Fruit fly (Drosophila melanogaster) whole organism, embryonic: ENCODE data around the gene mei-P26.

ENCODE experiments used
- Antp ChIP-seq: fragments of 200-800 bp; sonication (Bioruptor generic); optimal IDR thresholded peaks from 3 replicates; lab custom pipeline; 2016; ENCODE audit warnings: missing biosample characterization, missing genetic modification characterization
- CG10431 ChIP-seq: fragments of 200-800 bp; sonication (Bioruptor generic); optimal IDR thresholded peaks from 3 replicates; lab custom pipeline; 2018; ENCODE audit warnings: missing biosample characterization, mild to moderate bottlenecking, missing genetic modification characterization
- CG10565 ChIP-seq: fragments of 200-800 bp; sonication (Bioruptor generic); optimal IDR thresholded peaks from 3 replicates; lab custom pipeline; 2016; ENCODE audit warnings: missing biosample characterization, mild to moderate bottlenecking, missing genetic modification characterization
- CG11695 ChIP-seq: fragments of 200-800 bp; sonication (Bioruptor generic); IDR thresholded peaks from 3 replicates; pipeline ENCODE4 v1.3.6; 2022; ENCODE audit warnings: missing biosample characterization, missing genetic modification characterization
- CG12744 ChIP-seq: fragments of 200-800 bp; sonication (Bioruptor generic); optimal IDR thresholded peaks from 2 replicates; lab custom pipeline; 2016; ENCODE audit warnings: missing biosample characterization, missing genetic modification characterization
- CG12769 ChIP-seq: fragments of 200-800 bp; sonication (Bioruptor generic); optimal IDR thresholded peaks from 2 replicates; lab custom pipeline; 2019; ENCODE audit warnings: missing biosample characterization, mild to moderate bottlenecking, missing genetic modification characterization, moderate library complexity
- CG13296 ChIP-seq: fragments of 200-800 bp; sonication (Bioruptor generic); optimal IDR thresholded peaks from 3 replicates; lab custom pipeline; 2018; ENCODE audit warnings: missing biosample characterization, mild to moderate bottlenecking, missing genetic modification characterization
- CG14014 ChIP-seq: fragments of 200-800 bp; sonication (Bioruptor generic); IDR thresholded peaks from 2 replicates; pipeline ENCODE4 v1.3.6; 2022; ENCODE audit warnings: missing biosample characterization, missing genetic modification characterization
- CG15601 ChIP-seq: fragments of 200-800 bp; sonication (Bioruptor generic); optimal IDR thresholded peaks from 3 replicates; lab custom pipeline; 2019; ENCODE audit warnings: missing biosample characterization, mild to moderate bottlenecking, missing genetic modification characterization, moderate library complexity
- CG16813 ChIP-seq: fragments of 200-800 bp; sonication (Bioruptor generic); IDR thresholded peaks from 3 replicates; pipeline ENCODE4 v1.3.6; 2022; ENCODE audit warnings: missing biosample characterization, missing genetic modification characterization; ENCODE audit not compliant: partially characterized antibody
- CG17328 ChIP-seq: fragments of 200-800 bp; sonication (Bioruptor generic); IDR thresholded peaks from 2 replicates; pipeline ENCODE4 v1.3.6; 2022; ENCODE audit warnings: missing biosample characterization, missing genetic modification characterization
- CG17385 ChIP-seq: fragments of 200-800 bp; sonication (Bioruptor generic); optimal IDR thresholded peaks from 3 replicates; lab custom pipeline; 2018; ENCODE audit warnings: missing biosample characterization, mild to moderate bottlenecking, missing genetic modification characterization
- CG18011 ChIP-seq: fragments of 200-800 bp; sonication (Bioruptor generic); optimal IDR thresholded peaks from 2 replicates; lab custom pipeline; 2017; ENCODE audit warnings: missing biosample characterization, missing genetic modification characterization, mild to moderate bottlenecking, moderate library complexity, missing genotype
- CG30403 ChIP-seq: fragments of 200-800 bp; sonication (Bioruptor generic); optimal IDR thresholded peaks from 3 replicates; lab custom pipeline; 2016; ENCODE audit warnings: missing biosample characterization, missing genetic modification characterization
- CG3163 ChIP-seq: fragments of 200-800 bp; sonication (Bioruptor generic); optimal IDR thresholded peaks from 3 replicates; lab custom pipeline; 2016; ENCODE audit warnings: missing biosample characterization, missing genetic modification characterization
- CG4854 ChIP-seq: fragments of 200-800 bp; sonication (Bioruptor generic); optimal IDR thresholded peaks from 2 replicates; lab custom pipeline; 2016; ENCODE audit warnings: missing biosample characterization, missing genetic modification characterization, inconsistent platforms
- CG5953 ChIP-seq: fragments of 200-800 bp; sonication (Bioruptor generic); IDR thresholded peaks from 2 replicates; pipeline ENCODE4 v1.3.6; 2022; ENCODE audit warnings: missing biosample characterization, missing genetic modification characterization
- CG6254 ChIP-seq: fragments of 200-800 bp; sonication (Bioruptor generic); optimal IDR thresholded peaks from 3 replicates; lab custom pipeline; 2017; ENCODE audit warnings: mild to moderate bottlenecking, missing biosample characterization, missing genetic modification reagents, missing genetic modification characterization
- CG6854 ChIP-seq: fragments of 200-800 bp; sonication (Bioruptor generic); optimal IDR thresholded peaks from 3 replicates; lab custom pipeline; 2017; ENCODE audit warnings: missing biosample characterization, mild to moderate bottlenecking, missing genetic modification characterization
- CG7987 ChIP-seq: fragments of 200-800 bp; sonication (Bioruptor generic); optimal IDR thresholded peaks from 2 replicates; lab custom pipeline; 2018; ENCODE audit warnings: missing biosample characterization, mild to moderate bottlenecking, missing genetic modification characterization, moderate library complexity
- CG9797 ChIP-seq: fragments of 200-800 bp; sonication (Bioruptor generic); optimal IDR thresholded peaks from 3 replicates; lab custom pipeline; 2018; ENCODE audit warnings: missing biosample characterization, mild to moderate bottlenecking, missing genetic modification characterization
- CG9817 ChIP-seq: fragments of 200-800 bp; sonication (Bioruptor generic); optimal IDR thresholded peaks from 2 replicates; lab custom pipeline; 2018; ENCODE audit warnings: missing biosample characterization, mild to moderate bottlenecking, missing genetic modification characterization, moderate library complexity
- CkIIα-i1 ChIP-seq: fragments of 200-800 bp; sonication (Bioruptor generic); IDR thresholded peaks from 2 replicates; pipeline ENCODE4 v1.3.6; 2022; ENCODE audit warnings: missing biosample characterization, missing genetic modification characterization
- CrebB ChIP-seq: fragments of 200-800 bp; sonication (Bioruptor generic); optimal IDR thresholded peaks from 3 replicates; lab custom pipeline; 2018; ENCODE audit warnings: missing biosample characterization, mild to moderate bottlenecking, missing genetic modification characterization
- Dek ChIP-seq: fragments of 200-800 bp; sonication (Bioruptor generic); optimal IDR thresholded peaks from 3 replicates; lab custom pipeline; 2019; ENCODE audit warnings: missing biosample characterization, mild to moderate bottlenecking, missing genetic modification characterization, moderate library complexity
- Dp ChIP-seq: fragments of 200-800 bp; sonication (Bioruptor generic); optimal IDR thresholded peaks from 2 replicates; lab custom pipeline; 2018; ENCODE audit warnings: missing biosample characterization, mild to moderate bottlenecking, missing genetic modification characterization, moderate library complexity
- Eip74EF ChIP-seq, 2 experiments: fragments of 200-800 bp in 1 of 2; fragments of >200 bp in 1 of 2; sonication (Bioruptor generic) in 1 of 2; optimal IDR thresholded peaks; 2 replicates each; lab custom pipeline; 2017 to 2019; ENCODE audit warnings: missing biosample characterization in 2 of 2, missing genetic modification characterization in 2 of 2, mild to moderate bottlenecking in 1 of 2, moderate library complexity in 1 of 2
- Gsc ChIP-seq: fragments of 200-800 bp; sonication (Bioruptor generic); IDR thresholded peaks from 2 replicates; pipeline ENCODE4 v1.3.6; 2022; ENCODE audit warnings: missing biosample characterization, missing genetic modification characterization
- HLH54F ChIP-seq: fragments of 200-800 bp; sonication (Bioruptor generic); optimal IDR thresholded peaks from 3 replicates; lab custom pipeline; 2016; ENCODE audit warnings: missing biosample characterization, missing genetic modification characterization
- Hand ChIP-seq: fragments of 200-800 bp; sonication (Bioruptor generic); optimal IDR thresholded peaks from 2 replicates; lab custom pipeline; 2017; ENCODE audit warnings: mild to moderate bottlenecking, missing biosample characterization, missing genetic modification reagents, missing genetic modification characterization
- Kr ChIP-seq: fragments of 200-800 bp; sonication (Bioruptor generic); optimal IDR thresholded peaks from 2 replicates; lab custom pipeline; 2017; ENCODE audit warnings: missing biosample characterization, mild to moderate bottlenecking, missing genetic modification characterization
- Mad ChIP-seq: fragments of 200-800 bp; sonication (Bioruptor generic); optimal IDR thresholded peaks from 2 replicates; lab custom pipeline; 2016; ENCODE audit warnings: missing biosample characterization, missing genetic modification characterization
- Spps ChIP-seq: fragments of 200-800 bp; sonication (Bioruptor generic); optimal IDR thresholded peaks from 2 replicates; lab custom pipeline; 2018; ENCODE audit warnings: missing biosample characterization, mild to moderate bottlenecking, missing genetic modification characterization
- Ssrp ChIP-seq: fragments of 200-800 bp; sonication (Bioruptor generic); optimal IDR thresholded peaks from 2 replicates; lab custom pipeline; 2018; ENCODE audit warnings: missing biosample characterization, mild to moderate bottlenecking, missing genetic modification characterization, moderate library complexity
- TFAM ChIP-seq: fragments of 200-800 bp; sonication (Bioruptor generic); optimal IDR thresholded peaks from 2 replicates; lab custom pipeline; 2017; ENCODE audit warnings: missing biosample characterization, missing genetic modification characterization, inconsistent platforms
- aop ChIP-seq: fragments of 200-800 bp; sonication (Bioruptor generic); IDR thresholded peaks from 2 replicates; pipeline ENCODE4 v1.3.6; 2022; ENCODE audit warnings: missing biosample characterization, missing genetic modification characterization
- bigmax ChIP-seq: fragments of 200-800 bp; sonication (Bioruptor generic); optimal IDR thresholded peaks from 2 replicates; lab custom pipeline; 2018; ENCODE audit warnings: missing biosample characterization, mild to moderate bottlenecking, missing genetic modification characterization
- dmrt11E ChIP-seq: fragments of 200-800 bp; sonication (Bioruptor generic); optimal IDR thresholded peaks from 3 replicates; lab custom pipeline; 2018; ENCODE audit warnings: missing biosample characterization, mild to moderate bottlenecking, missing genetic modification characterization, moderate library complexity
- fd64A ChIP-seq: fragments of 200-800 bp; sonication (Bioruptor generic); optimal IDR thresholded peaks from 3 replicates; lab custom pipeline; 2018; ENCODE audit warnings: missing biosample characterization, mild to moderate bottlenecking, missing genetic modification characterization
- ftz-f1 ChIP-seq: fragments of 200-800 bp; sonication (Bioruptor generic); optimal IDR thresholded peaks from 2 replicates; lab custom pipeline; 2016; ENCODE audit warnings: missing biosample characterization, missing genetic modification characterization
- gsb ChIP-seq: fragments of 200-800 bp; sonication (Bioruptor generic); IDR thresholded peaks from 2 replicates; pipeline ENCODE4 v1.3.6; 2022; ENCODE audit warnings: missing biosample characterization, missing genetic modification characterization
- hbn ChIP-seq: fragments of 200-800 bp; sonication (Bioruptor generic); IDR thresholded peaks from 2 replicates; pipeline ENCODE4 v1.3.6; 2022; ENCODE audit warnings: missing biosample characterization, missing genetic modification characterization; ENCODE audit not compliant: partially characterized antibody
- inv ChIP-seq: fragments of 200-800 bp; sonication (Bioruptor generic); IDR thresholded peaks from 2 replicates; pipeline ENCODE4 v1.3.6; 2022; ENCODE audit warnings: missing biosample characterization, missing genetic modification characterization; ENCODE audit not compliant: partially characterized antibody
- lab ChIP-seq: fragments of 200-800 bp; sonication (Bioruptor generic); optimal IDR thresholded peaks from 3 replicates; lab custom pipeline; 2017; ENCODE audit warnings: missing biosample characterization, missing genetic modification characterization, mild to moderate bottlenecking, moderate library complexity, missing genetic modification reagents
- pho ChIP-seq: fragments of 200-800 bp; sonication (Bioruptor generic); optimal IDR thresholded peaks from 2 replicates; lab custom pipeline; 2016; ENCODE audit warnings: missing biosample characterization, missing genetic modification characterization
- pita ChIP-seq: fragments of 200-800 bp; sonication (Bioruptor generic); optimal IDR thresholded peaks from 2 replicates; lab custom pipeline; 2017; ENCODE audit warnings: missing biosample characterization, mild to moderate bottlenecking, missing genetic modification characterization
- run ChIP-seq: fragments of 200-800 bp; sonication (Bioruptor generic); optimal IDR thresholded peaks from 3 replicates; lab custom pipeline; 2018; ENCODE audit warnings: missing biosample characterization, mild to moderate bottlenecking, missing genetic modification characterization
- sob ChIP-seq: fragments of 200-800 bp; sonication (Bioruptor generic); IDR thresholded peaks from 2 replicates; pipeline ENCODE4 v1.3.6; 2022; ENCODE audit warnings: missing biosample characterization, missing genetic modification characterization
- sqz ChIP-seq: fragments of 200-800 bp; sonication (Bioruptor generic); optimal IDR thresholded peaks from 3 replicates; lab custom pipeline; 2018; ENCODE audit warnings: missing biosample characterization, mild to moderate bottlenecking, missing genetic modification characterization
- twi ChIP-seq: fragments of 200-800 bp; optimal IDR thresholded peaks from 2 replicates; lab custom pipeline; 2019; ENCODE audit warnings: missing biosample characterization, mild to moderate bottlenecking, missing genetic modification characterization, moderate library complexity
- wek ChIP-seq: fragments of 200-800 bp; sonication (Bioruptor generic); optimal IDR thresholded peaks from 3 replicates; lab custom pipeline; 2018; ENCODE audit warnings: missing biosample characterization, mild to moderate bottlenecking, missing genetic modification characterization, moderate library complexity

Gene mei-P26

DNA sequence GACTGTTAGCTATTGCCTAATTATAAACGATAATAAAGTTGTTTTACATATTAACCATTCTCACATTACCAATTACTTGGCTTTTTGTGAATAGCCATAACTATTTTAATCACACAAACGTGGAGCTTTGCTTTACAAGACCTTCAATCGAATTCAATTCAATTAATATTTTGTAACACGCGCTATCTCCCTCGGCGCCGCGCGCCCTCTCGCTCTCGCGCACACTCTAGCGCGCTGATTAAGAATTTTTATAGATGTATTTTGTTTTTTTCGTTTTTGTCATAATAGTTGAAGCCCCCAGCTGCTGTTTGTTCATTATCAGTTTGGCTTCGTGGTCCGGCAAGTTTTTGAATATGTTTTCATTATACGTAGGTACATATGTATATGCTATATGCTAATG is 38.0 kb downstream of the mei-P26 start (continued):
- no peak for TF ChIP-seq Hand (GFP tag; lab: Kevin White, UChicago)
- TF ChIP-seq Antp, result no peak
- no peak for TF ChIP-seq CG3163
- no peak for TF ChIP-seq run
- peak; percentile 29 for TF ChIP-seq sqz
- TF ChIP-seq CG17328 (GFP tag; lab: Robert Waterston, UW), result no peak
- no peak for TF ChIP-seq Spps (tag; lab: Kevin White, UChicago)
- peak; percentile 65 for TF ChIP-seq CG15601 (tag; lab: Kevin White, UChicago)
- TF ChIP-seq Dek (tag; lab: Kevin White, UChicago), result no peak
- no peak for TF ChIP-seq CG5953 (GFP tag; lab: Robert Waterston, UW)
- no peak for TF ChIP-seq Mad (GFP tag; lab: Kevin White, UChicago)
- no peak for TF ChIP-seq CG30403 (GFP tag; lab: Kevin White, UChicago)
- no peak for TF ChIP-seq CG12744 (GFP tag; lab: Kevin White, UChicago)
- TF ChIP-seq HLH54F, result no peak
- TF ChIP-seq twi (tag; lab: Kevin White, UChicago), result no peak
- no peak for TF ChIP-seq fd64A (GFP tag; lab: Kevin White, UChicago)
- TF ChIP-seq Eip74EF (GFP tag; optimal IDR thresholded peaks at IDR 0.05; lab: Kevin White, UChicago), result no peak
- no peak for TF ChIP-seq CG6854
- TF ChIP-seq CrebB, result no peak
- no peak for TF ChIP-seq bigmax
- no peak for TF ChIP-seq pita
- TF ChIP-seq CG14014, result no peak
- no peak for TF ChIP-seq CG6254
- no peak for TF ChIP-seq CG11695 (GFP tag; lab: Robert Waterston, UW)
- TF ChIP-seq pho (GFP tag; lab: Kevin White, UChicago), result no peak
- TF ChIP-seq dmrt11E (tag; lab: Kevin White, UChicago), result no peak
- TF ChIP-seq CG18011 (GFP tag; lab: Kevin White, UChicago), result no peak
- TF ChIP-seq CG12769, result no peak
- TF ChIP-seq CG13296 (GFP tag; lab: Kevin White, UChicago), result peak; percentile 13
- no peak for TF ChIP-seq Kr (GFP tag; lab: Kevin White, UChicago)
- TF ChIP-seq Ssrp (tag; lab: Kevin White, UChicago), result no peak
- no peak for TF ChIP-seq CG4854 (GFP tag; lab: Kevin White, UChicago)
- TF ChIP-seq CG17385 (GFP tag; lab: Kevin White, UChicago), result no peak
- TF ChIP-seq lab (GFP tag; lab: Kevin White, UChicago), result no peak
- no peak for TF ChIP-seq CG16813 (GFP tag; lab: Robert Waterston, UW)
- peak; percentile 83 for TF ChIP-seq ftz-f1 (GFP tag; lab: Kevin White, UChicago)
- no peak for TF ChIP-seq aop (GFP tag; lab: Robert Waterston, UW)
- no peak for TF ChIP-seq CG10565 (GFP tag; lab: Kevin White, UChicago)
- TF ChIP-seq TFAM (GFP tag; lab: Kevin White, UChicago), result no peak
- TF ChIP-seq gsb (GFP tag; lab: Robert Waterston, UW), result no peak
- TF ChIP-seq CG9797 (GFP tag; lab: Kevin White, UChicago), result no peak
- no peak for TF ChIP-seq CG9817 (tag; lab: Kevin White, UChicago)
- no peak for TF ChIP-seq CG10431 (GFP tag; lab: Kevin White, UChicago)
- no peak for TF ChIP-seq CkIIα-i1 (GFP tag; lab: Robert Waterston, UW)
- TF ChIP-seq CG7987, result no peak
- TF ChIP-seq hbn, result no peak
- no peak for TF ChIP-seq sob (GFP tag; lab: Robert Waterston, UW)
- TF ChIP-seq inv (GFP tag; lab: Robert Waterston, UW), result no peak
- no peak for TF ChIP-seq wek
- no peak for TF ChIP-seq Gsc (GFP tag; lab: Robert Waterston, UW)
- TF ChIP-seq Dp, result no peak
